Worm (Caenorhabditis elegans) whole organism, L4 larva: ENCODE measurements around the gene vha-15.

Experiments used
- R02D3.7 ChIP-seq: fragments of 150-350 bp; sonication (generic microtip); optimal IDR thresholded peaks from 3 replicates; lab custom pipeline; 2014; ENCODE audit warnings: missing biosample characterization, missing genetic modification characterization
- ceh-32 ChIP-seq: sonication (generic microtip); optimal IDR thresholded peaks from 2 replicates; lab custom pipeline; 2016; ENCODE audit warnings: mild to moderate bottlenecking, missing genetic modification characterization, missing compliant biosample characterization; ENCODE audit not compliant: poor library complexity
- nhr-11 ChIP-seq: fragments of 150-350 bp; optimal IDR thresholded peaks from 2 replicates; lab custom pipeline; 2014; ENCODE audit warnings: missing biosample characterization, missing genetic modification characterization
- spr-3 ChIP-seq: fragments of 200-800 bp; sonication (Bioruptor generic); optimal IDR thresholded peaks from 2 replicates; lab custom pipeline; 2018; ENCODE audit warnings: mild to moderate bottlenecking, missing genetic modification characterization, missing compliant biosample characterization
- zag-1 ChIP-seq: fragments of 150-350 bp; optimal IDR thresholded peaks from 2 replicates; lab custom pipeline; 2014; ENCODE audit warnings: missing biosample characterization, missing genetic modification characterization

ce11 chrX:2210751-2211150 lies 27.0 kb upstream of the vha-15 start, which contains the start of gene peb-1:
- no peak for TF ChIP-seq R02D3.7 (tag; lab: Kevin White, UChicago)
- TF ChIP-seq ceh-32 (tag; lab: Kevin White, UChicago): no peak
- TF ChIP-seq spr-3 (GFP tag; lab: Kevin White, UChicago): no peak
- TF ChIP-seq zag-1 (tag; lab: Kevin White, UChicago): no peak
- TF ChIP-seq nhr-11: no peak
